Worm (Caenorhabditis elegans) whole organism, L4 larva: ENCODE measurements around the gene T05A8.2.
A peak's percentile ranks its signal among the peaks of the same experiment; 100 is the strongest.

Experiments used
- aly-2 ChIP-seq: sonication (generic microtip); optimal IDR thresholded peaks from 2 replicates; lab custom pipeline; 2018; ENCODE audit warnings: missing biosample characterization, missing genetic modification characterization
- ceh-82 ChIP-seq: sonication (generic microtip); optimal IDR thresholded peaks from 2 replicates; lab custom pipeline; 2017; ENCODE audit warnings: missing biosample characterization, missing genetic modification characterization
- ctbp-1 ChIP-seq: fragments of 200-800 bp; sonication (Bioruptor generic); IDR thresholded peaks from 2 replicates; pipeline ENCODE4 v1.3.6; 2022; ENCODE audit warnings: missing genetic modification reagents, missing genetic modification characterization, missing compliant biosample characterization
- lin-39 ChIP-seq: fragments of 150-350 bp; optimal IDR thresholded peaks from 2 replicates; lab custom pipeline; 2014; ENCODE audit warnings: missing biosample characterization, missing genetic modification reagents, missing genetic modification characterization
- nhr-77 ChIP-seq: fragments of 150-350 bp; optimal IDR thresholded peaks from 2 replicates; lab custom pipeline; 2014; ENCODE audit warnings: missing biosample characterization, missing genetic modification characterization
- unc-62 ChIP-seq, 3 experiments: fragments of 150-350 bp in 1 of 3; sonication (generic microtip); optimal IDR thresholded peaks in 2 of 3; peaks in 1 of 3; 1 replicate in 1 of 3; 2 replicates in 2 of 3; lab custom pipeline; 2014 to 2017; ENCODE audit warnings: missing biosample characterization in 3 of 3, missing genetic modification characterization in 3 of 3, missing genetic modification reagents in 3 of 3, missing genotype in 1 of 3
- zag-1 ChIP-seq: fragments of 150-350 bp; optimal IDR thresholded peaks from 2 replicates; lab custom pipeline; 2014; ENCODE audit warnings: missing biosample characterization, missing genetic modification characterization

- TF ChIP-seq ceh-82 (tag; lab: Kevin White, UChicago) = no peak
- TF ChIP-seq unc-62 (GFP tag; optimal IDR thresholded peaks at IDR 0.05 in 1 of 2; lab: Kevin White, UChicago) = peak in 1 of 2 experiments; percentile 47
- no peak for TF ChIP-seq unc-62 (tag; optimal IDR thresholded peaks at IDR 0.05; lab: Kevin White, UChicago)
- no peak for TF ChIP-seq zag-1 (tag; lab: Kevin White, UChicago)
- TF ChIP-seq ctbp-1 = no peak
- TF ChIP-seq lin-39 (tag; lab: Kevin White, UChicago) = no peak
- no peak for TF ChIP-seq nhr-77 (tag; lab: Kevin White, UChicago)
- no peak for TF ChIP-seq aly-2 (tag; lab: Kevin White, UChicago)
Measured at ce11 chrII:2734735-2735134, 23.9 kb upstream of the T05A8.2 start.
